Worm (Caenorhabditis elegans) whole organism, early embryonic: Measurements from ENCODE around the gene C27A7.3.

Source experiments
- B0310.2 ChIP-seq: sonication (generic microtip); optimal IDR thresholded peaks from 2 replicates; lab custom pipeline; 2016; ENCODE audit warnings: mild to moderate bottlenecking, missing genetic modification characterization, missing compliant biosample characterization
- F13C5.2 ChIP-seq: sonication (generic microtip); optimal IDR thresholded peaks from 2 replicates; lab custom pipeline; 2017; ENCODE audit warnings: mild to moderate bottlenecking, missing genetic modification characterization, inconsistent platforms, missing compliant biosample characterization
- aly-1 ChIP-seq: sonication (generic microtip); optimal IDR thresholded peaks from 2 replicates; lab custom pipeline; 2016; ENCODE audit warnings: missing genetic modification characterization, missing compliant biosample characterization
- ama-1 ChIP-seq: fragments of 150-350 bp; optimal IDR thresholded peaks from 2 replicates; lab custom pipeline; 2014
- ceh-13 ChIP-seq: fragments of 200-800 bp; sonication (Bioruptor generic); optimal IDR thresholded peaks from 2 replicates; lab custom pipeline; 2018; ENCODE audit warnings: mild to moderate bottlenecking, missing genetic modification characterization, missing compliant biosample characterization
- ceh-36 ChIP-seq: sonication (generic microtip); optimal IDR thresholded peaks from 2 replicates; lab custom pipeline; 2016; ENCODE audit warnings: missing genetic modification characterization, inconsistent platforms, missing compliant biosample characterization
- ets-7 ChIP-seq: sonication (generic microtip); optimal IDR thresholded peaks from 2 replicates; lab custom pipeline; 2016; ENCODE audit warnings: missing genotype, missing genetic modification characterization, missing compliant biosample characterization
- flt-1 ChIP-seq: fragments of 200-800 bp; sonication (Bioruptor generic); IDR thresholded peaks from 2 replicates; pipeline ENCODE4 v1.3.6; 2022; ENCODE audit warnings: missing genetic modification characterization, missing compliant biosample characterization
- hmbx-1 ChIP-seq: sonication (generic microtip); optimal IDR thresholded peaks from 2 replicates; lab custom pipeline; 2016; ENCODE audit warnings: mild to moderate bottlenecking, missing genetic modification characterization, missing compliant biosample characterization
- hmg-4 ChIP-seq: fragments of 200-800 bp; sonication (Bioruptor generic); optimal IDR thresholded peaks from 2 replicates; lab custom pipeline; 2018; ENCODE audit warnings: mild to moderate bottlenecking, missing genetic modification characterization, missing compliant biosample characterization
- hnd-1 ChIP-seq: sonication (generic microtip); optimal IDR thresholded peaks from 2 replicates; lab custom pipeline; 2016; ENCODE audit warnings: missing genetic modification characterization, missing compliant biosample characterization
- pes-1 ChIP-seq: fragments of 200-800 bp; sonication (Bioruptor generic); IDR thresholded peaks from 2 replicates; pipeline ENCODE4 v1.3.6; 2022; ENCODE audit warnings: missing genetic modification reagents, missing genetic modification characterization, missing compliant biosample characterization
- scrt-1 ChIP-seq: fragments of 200-800 bp; sonication (Bioruptor generic); IDR thresholded peaks from 2 replicates; pipeline ENCODE4 v1.3.6; 2022; ENCODE audit warnings: missing genetic modification characterization, missing compliant biosample characterization
- sea-1 ChIP-seq: fragments of 200-800 bp; sonication (Bioruptor generic); conservative IDR thresholded peaks from 2 replicates; pipeline ENCODE4 v1.3.6; 2022; ENCODE audit warnings: missing genetic modification characterization, missing compliant biosample characterization
- tbx-11 ChIP-seq: fragments of 200-800 bp; sonication (Bioruptor generic); IDR thresholded peaks from 2 replicates; pipeline ENCODE4 v1.3.6; 2022; ENCODE audit warnings: missing genetic modification characterization, missing compliant biosample characterization
- tbx-37 ChIP-seq: fragments of 200-800 bp; sonication (Bioruptor generic); conservative IDR thresholded peaks from 2 replicates; pipeline ENCODE4 v1.3.6; 2022; ENCODE audit warnings: missing genetic modification reagents, missing genetic modification characterization, missing compliant biosample characterization
- tra-4 ChIP-seq: sonication (generic microtip); optimal IDR thresholded peaks from 2 replicates; lab custom pipeline; 2017; ENCODE audit warnings: missing genetic modification characterization, missing compliant biosample characterization

The C27A7.3 gene

ce11 chrV:12106841-12107240 lies 33.9 kb upstream of the C27A7.3 start, which contains the start of gene nhr-136:
Gene nhr-136, plus strand, starts transcription at chrV:12107141.
- TF ChIP-seq F13C5.2 (no peak), hmg-4 (GFP tag; lab: Kevin White, UChicago) (no peak), tbx-11 (no peak), hnd-1 (tag; lab: Kevin White, UChicago) (no peak), flt-1 (no peak), ets-7 (no peak), tbx-37 (GFP tag; lab: Robert Waterston, UW) (no peak), hmbx-1 (tag; lab: Kevin White, UChicago) (no peak), ama-1 (lab: Kevin White, UChicago) (no peak), ceh-13 (no peak), tra-4 (tag; lab: Kevin White, UChicago) (no peak), B0310.2 (no peak), ceh-36 (tag; lab: Kevin White, UChicago) (no peak)

ce11 chrV:12111452-12111851 lies 29.3 kb upstream of the C27A7.3 start, which contains the start of gene lhpp-1:
Gene lhpp-1, minus strand, starts transcription at chrV:12111805.
- TF ChIP-seq ceh-36 (tag; lab: Kevin White, UChicago), result no peak
- no peak for TF ChIP-seq ceh-13
- TF ChIP-seq ama-1 (lab: Kevin White, UChicago), result no peak
- no peak for TF ChIP-seq F13C5.2
- no peak for TF ChIP-seq hnd-1 (tag; lab: Kevin White, UChicago)
- no peak for TF ChIP-seq B0310.2
- no peak for TF ChIP-seq sea-1
- no peak for TF ChIP-seq flt-1
- TF ChIP-seq ets-7, result no peak
- no peak for TF ChIP-seq hmg-4 (GFP tag; lab: Kevin White, UChicago)
- TF ChIP-seq pes-1 (GFP tag; lab: Robert Waterston, UW), result no peak

DNA sequence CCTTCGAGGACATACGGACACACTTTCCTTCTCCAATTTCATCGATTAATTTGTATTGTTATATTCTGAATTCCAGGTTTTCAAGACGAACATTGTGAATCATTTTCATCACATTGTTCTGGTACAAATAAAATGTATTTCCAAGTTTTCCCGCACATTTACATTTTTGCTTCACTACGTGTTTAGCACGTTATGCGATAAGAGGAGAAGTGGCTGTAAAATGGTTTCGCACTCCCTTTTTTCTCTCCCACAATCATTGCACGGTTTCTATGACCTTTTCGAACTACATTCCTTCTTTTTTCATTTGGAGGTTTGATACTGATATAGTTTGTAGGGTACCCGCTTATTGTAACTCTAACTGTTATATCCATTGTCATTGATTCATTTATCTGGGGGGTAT lies 27.0 kb upstream of the C27A7.3 start:
- TF ChIP-seq ceh-13 (no peak), tra-4 (tag; lab: Kevin White, UChicago) (no peak), sea-1 (no peak), flt-1 (no peak), hmg-4 (GFP tag; lab: Kevin White, UChicago) (no peak), scrt-1 (GFP tag; lab: Robert Waterston, UW) (no peak), tbx-11 (no peak), pes-1 (GFP tag; lab: Robert Waterston, UW) (no peak), hnd-1 (tag; lab: Kevin White, UChicago) (no peak), ama-1 (lab: Kevin White, UChicago) (no peak), aly-1 (tag; lab: Kevin White, UChicago) (no peak), tbx-37 (GFP tag; lab: Robert Waterston, UW) (no peak), F13C5.2 (no peak), hmbx-1 (tag; lab: Kevin White, UChicago) (no peak), ets-7 (no peak), ceh-36 (tag; lab: Kevin White, UChicago) (no peak), B0310.2 (no peak)

DNA sequence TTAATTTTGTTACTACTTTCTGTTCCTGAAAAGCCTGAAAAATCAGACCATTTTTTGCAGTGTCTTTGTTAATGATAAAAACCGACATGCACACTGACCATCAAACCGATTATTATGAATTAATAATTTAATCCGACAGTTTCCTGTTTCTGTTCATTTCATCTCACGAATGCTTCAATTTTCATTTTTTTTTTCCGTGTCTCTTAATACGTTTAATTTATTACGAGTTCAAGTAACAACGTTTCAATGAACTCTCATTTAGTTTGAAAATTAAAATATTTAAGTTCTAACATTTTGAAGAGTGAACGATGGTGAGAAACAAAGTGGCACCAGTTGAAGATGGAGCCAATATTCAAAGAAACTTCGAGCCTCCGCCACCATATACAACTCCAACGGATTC lies 26.0 kb upstream of the C27A7.3 start, which contains the start of gene spin-1:
Gene spin-1, plus strand, starts transcription at position 301 of the 400 bp plus-strand sequence.
- TF ChIP-seq ets-7 (no peak), scrt-1 (GFP tag; lab: Robert Waterston, UW) (no peak), flt-1 (no peak), sea-1 (no peak), ceh-36 (tag; lab: Kevin White, UChicago) (no peak), hmbx-1 (tag; lab: Kevin White, UChicago) (no peak), B0310.2 (no peak), pes-1 (GFP tag; lab: Robert Waterston, UW) (no peak), aly-1 (tag; lab: Kevin White, UChicago) (no peak), ceh-13 (no peak), hmg-4 (GFP tag; lab: Kevin White, UChicago) (no peak), F13C5.2 (no peak), tra-4 (tag; lab: Kevin White, UChicago) (no peak), hnd-1 (tag; lab: Kevin White, UChicago) (no peak), tbx-37 (GFP tag; lab: Robert Waterston, UW) (no peak), ama-1 (lab: Kevin White, UChicago) (no peak)

DNA sequence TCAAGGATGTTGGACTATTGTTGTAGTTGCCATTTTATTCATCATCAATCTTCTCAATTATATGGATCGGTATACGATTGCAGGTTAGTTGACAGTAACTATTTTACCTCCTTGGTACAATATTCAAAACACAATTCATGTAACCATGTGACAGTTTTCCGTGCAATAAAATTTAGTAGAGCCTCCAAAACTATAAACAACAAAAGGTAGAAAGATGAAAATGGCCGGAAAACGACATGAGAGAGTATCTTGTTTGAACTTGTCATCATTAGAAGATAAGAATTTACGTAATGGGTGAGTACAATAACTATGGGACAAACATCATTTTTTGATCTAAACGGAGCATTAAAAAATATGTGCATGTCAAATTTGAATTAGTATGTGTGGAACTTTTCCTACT lies 25.6 kb upstream of the C27A7.3 start:
- TF ChIP-seq ama-1 (lab: Kevin White, UChicago), result no peak
- no peak for TF ChIP-seq hmbx-1 (tag; lab: Kevin White, UChicago)
- TF ChIP-seq flt-1, result no peak
- TF ChIP-seq hnd-1 (tag; lab: Kevin White, UChicago), result no peak
- TF ChIP-seq sea-1, result no peak
- TF ChIP-seq pes-1 (GFP tag; lab: Robert Waterston, UW), result no peak
- TF ChIP-seq scrt-1 (GFP tag; lab: Robert Waterston, UW), result no peak
- TF ChIP-seq B0310.2, result no peak
- TF ChIP-seq tra-4 (tag; lab: Kevin White, UChicago), result no peak
- TF ChIP-seq F13C5.2, result no peak

- TF ChIP-seq ceh-36 (tag; lab: Kevin White, UChicago) (no peak), ceh-13 (no peak), hmg-4 (GFP tag; lab: Kevin White, UChicago) (no peak), flt-1 (no peak), ets-7 (no peak)
Measured at ce11 chrV:12117567-12118053, 23.1 kb upstream of the C27A7.3 start, which contains the start of gene C13C4.8. Gene C13C4.8, plus strand, starts transcription at chrV:12118003.

ce11 chrV:12120381-12120780 lies 20.3 kb upstream of the C27A7.3 start, which contains the start of gene C13C4.7:
Gene C13C4.7, minus strand, starts transcription at chrV:12120481.
- TF ChIP-seq hmbx-1 (tag; lab: Kevin White, UChicago), result no peak
- TF ChIP-seq ets-7, result no peak

DNA sequence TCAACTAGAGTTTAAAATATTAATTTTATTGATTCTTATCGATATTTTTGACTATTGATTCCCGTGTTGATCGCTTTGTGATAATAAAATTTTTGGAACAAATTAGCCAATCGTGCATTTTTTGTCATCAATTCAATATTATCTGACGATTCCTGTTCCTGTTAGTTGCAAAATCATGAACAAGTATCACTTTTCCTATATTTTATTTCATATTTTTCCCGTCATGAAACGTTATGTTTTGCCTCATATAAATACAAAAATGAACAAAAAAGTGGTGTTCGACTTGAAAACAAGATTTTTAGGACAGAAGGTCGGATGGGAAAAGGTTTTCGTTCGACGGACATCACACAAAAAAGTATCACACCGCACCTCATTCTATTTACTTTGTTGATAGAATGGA lies 19.5 kb upstream of the C27A7.3 start, which contains the start of gene C13C4.6:
Gene C13C4.6, plus strand, starts transcription at position 301 of the 400 bp plus-strand sequence.
- TF ChIP-seq hmg-4 (GFP tag; lab: Kevin White, UChicago) (no peak), aly-1 (tag; lab: Kevin White, UChicago) (no peak), tra-4 (tag; lab: Kevin White, UChicago) (no peak), hnd-1 (tag; lab: Kevin White, UChicago) (no peak), pes-1 (GFP tag; lab: Robert Waterston, UW) (no peak), tbx-11 (no peak), ceh-13 (no peak)
